Worm (Caenorhabditis elegans): ENCODE results near the gene hsb-1.

The hsb-1 gene

DNA sequence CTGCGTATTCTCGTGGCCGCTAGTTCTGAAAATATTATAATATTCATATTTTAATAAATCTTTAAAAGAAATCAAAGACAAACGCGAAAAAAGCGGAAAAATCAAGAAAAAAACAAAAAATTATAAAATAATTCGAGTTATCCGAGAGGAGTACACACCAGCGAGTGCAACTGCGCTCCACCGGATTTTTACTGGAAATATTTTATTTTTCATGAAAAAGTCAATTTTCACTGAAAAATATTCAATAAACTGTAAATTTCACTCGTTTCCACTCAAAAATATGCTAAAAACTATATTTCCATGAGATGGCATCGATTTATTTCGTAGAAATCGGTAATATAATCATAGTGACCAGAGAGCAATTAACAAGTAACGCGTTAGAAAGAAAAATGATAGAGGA, 38.4 kb upstream of the hsb-1 start, which contains the start of gene Y55D9A.2 (continued):
- peak; percentile 4 for TF ChIP-seq unc-130 (GFP tag; optimal IDR thresholded peaks at IDR 0.05)
- no peak for TF ChIP-seq arid-1 (GFP tag; conservative IDR thresholded peaks at IDR 0.05)
- no peak for TF ChIP-seq rbr-2 (tag; optimal IDR thresholded peaks at IDR 0.05)

DNA sequence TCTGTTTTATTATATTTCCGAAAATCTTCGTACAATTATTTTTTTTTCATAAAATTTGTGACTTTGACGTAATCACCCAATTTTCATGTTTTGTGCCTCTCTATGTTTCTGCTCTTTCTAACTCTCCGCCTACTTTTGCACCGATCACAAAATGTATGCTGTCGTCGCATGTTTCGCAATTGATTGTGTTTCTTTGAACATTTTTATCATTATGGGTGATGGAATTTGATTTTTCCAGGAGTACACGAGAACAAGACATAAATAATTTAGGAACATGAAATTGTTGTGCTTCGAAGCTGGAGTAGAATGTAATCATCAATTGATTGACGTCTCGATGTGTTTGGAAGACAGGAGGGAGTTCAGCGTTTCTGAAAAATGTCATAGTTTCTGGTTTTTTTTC, 33.9 kb upstream of the hsb-1 start:
- TF ChIP-seq nhr-41 (GFP tag; IDR thresholded peaks at IDR 0.05) (0 out of 2 replicates have a peak, but pooled peaks have one; percentile 26), mdt-29 (GFP tag; IDR thresholded peaks at IDR 0.05) (no peak), hmg-1.1 (GFP tag; IDR thresholded peaks at IDR 0.05) (no peak), gei-8 (GFP tag; optimal IDR thresholded peaks at IDR 0.05) (no peak), nhr-77 (tag; optimal IDR thresholded peaks at IDR 0.05) (peak; percentile 72), ztf-7 (tag; optimal IDR thresholded peaks at IDR 0.05) (no peak), lin-1 (GFP tag; IDR thresholded peaks at IDR 0.05) (peak; percentile 62; the same call in 1 of the 2 replicates), zip-11 (GFP tag; IDR thresholded peaks at IDR 0.05) (no peak), mes-2 (tag; optimal IDR thresholded peaks at IDR 0.05; ENCODE audit: poor library complexity, severe bottlenecking) (peak; percentile 12), saeg-2 (GFP tag; IDR thresholded peaks at IDR 0.05) (peak; percentile 69; the same call in 1 of the 2 replicates), lsy-2 (tag; optimal IDR thresholded peaks at IDR 0.05) (peak in 1 of 2 experiments; percentile 38), mxl-2 (GFP tag; conservative IDR thresholded peaks at IDR 0.05) (no peak), nhr-28 (tag; optimal IDR thresholded peaks at IDR 0.05) (peak; percentile 91), unc-130 (GFP tag; optimal IDR thresholded peaks at IDR 0.05) (no peak), lin-38 (GFP tag; IDR thresholded peaks at IDR 0.05) (no peak), tra-1 (GFP tag; IDR thresholded peaks at IDR 0.05) (peak; percentile 64; the same call in 1 of the 2 replicates), R02D3.7 (tag; optimal IDR thresholded peaks at IDR 0.05) (no peak), php-3 (GFP tag; IDR thresholded peaks at IDR 0.05) (peak; percentile 92), ZK546.5 (tag; optimal IDR thresholded peaks at IDR 0.05) (no peak), zag-1 (tag; optimal IDR thresholded peaks at IDR 0.05) (no peak), skn-1 (tag; optimal IDR thresholded peaks at IDR 0.05) (no peak), nhr-48 (tag; optimal IDR thresholded peaks at IDR 0.05) (peak; percentile 92), hlh-30 (tag; optimal IDR thresholded peaks at IDR 0.05; ENCODE audit: insufficient read depth) (peak; percentile 18), pha-4 (GFP tag; IDR thresholded peaks at IDR 0.05) (peak; percentile 30; the same call in 1 of the 2 replicates), pha-4 (tag; optimal IDR thresholded peaks at IDR 0.05) (no peak), mdl-1 (tag; optimal IDR thresholded peaks at IDR 0.05) (peak in 1 of 2 experiments; percentile 7), zfp-2 (tag; optimal IDR thresholded peaks at IDR 0.05) (no peak), F10B5.3 (tag; optimal IDR thresholded peaks at IDR 0.05) (no peak), ZK337.2 (GFP tag; IDR thresholded peaks at IDR 0.05) (no peak), ceh-20 (GFP tag; IDR thresholded peaks at IDR 0.05) (peak; percentile 48; the same call in 1 of the 2 replicates), lir-3 (tag; optimal IDR thresholded peaks at IDR 0.05) (no peak), lin-39 (tag; optimal IDR thresholded peaks at IDR 0.05) (no peak), T20F7.1 (GFP tag; optimal IDR thresholded peaks at IDR 0.05) (peak; percentile 53), ces-1 (GFP tag; optimal IDR thresholded peaks at IDR 0.05) (no peak), F26F4.8 (GFP tag; conservative IDR thresholded peaks at IDR 0.05) (no peak), T26A8.4 (GFP tag; IDR thresholded peaks at IDR 0.05) (peak; percentile 38; the same call in 1 of the 2 replicates), unc-62 (GFP tag; optimal IDR thresholded peaks at IDR 0.05 in 1 of 2) (peak in 1 of 2 experiments; percentile 32), unc-62 (tag; optimal IDR thresholded peaks at IDR 0.05) (no peak), nhr-102 (tag; optimal IDR thresholded peaks at IDR 0.05) (peak; percentile 98), nhr-25 (tag; optimal IDR thresholded peaks at IDR 0.05; ENCODE audit: borderline replicate concordance, insufficient read depth) (no peak), F49E8.2 (tag; optimal IDR thresholded peaks at IDR 0.05; ENCODE audit: borderline replicate concordance) (no peak), Y5F2A.4 (GFP tag; optimal IDR thresholded peaks at IDR 0.05) (no peak), ceh-62 (tag; optimal IDR thresholded peaks at IDR 0.05) (no peak), mep-1 (tag; optimal IDR thresholded peaks at IDR 0.05) (peak; percentile 41), hif-1 (tag; optimal IDR thresholded peaks at IDR 0.05) (no peak), arid-1 (GFP tag; conservative IDR thresholded peaks at IDR 0.05) (no peak), attf-4 (tag; optimal IDR thresholded peaks at IDR 0.05) (no peak)

Data from whole organism, L4 larva.